Comparison of ENCODE assay signal across 4 worm cellular contexts in the genomic region with DNA sequence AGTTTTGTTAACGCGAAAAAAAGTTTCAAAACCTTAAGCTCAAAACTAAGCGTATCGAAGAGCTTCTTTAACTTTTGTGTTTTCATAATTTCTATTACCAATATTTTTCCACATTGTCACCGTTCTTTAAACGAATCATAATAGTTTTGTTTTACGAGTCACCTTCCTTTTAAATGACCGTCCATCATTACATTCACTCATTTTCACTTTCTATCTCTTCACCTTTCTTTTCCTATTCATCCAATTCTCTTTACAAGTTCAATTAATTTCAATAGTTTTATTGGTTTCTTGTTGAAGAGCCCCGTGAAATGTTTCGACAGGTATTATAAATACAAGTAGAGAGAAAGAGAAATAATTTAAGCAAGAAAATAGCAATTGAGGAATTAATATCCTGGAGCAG.
TF ChIP-seq lines count a peak whose summit lies in the region.

No protein-coding gene starts in this region.

TF ChIP-seq in whole organism, L1 larva, 84 proteins besides CTCF, POLR2A, EP300 and RAD21:
- TF ChIP-seq ces-1 (GFP tag; optimal IDR thresholded peaks at IDR 0.05; lab: Kevin White, UChicago) (no peak), blmp-1 (tag; optimal IDR thresholded peaks at IDR 0.05; lab: Kevin White, UChicago) (peak; percentile 67)

TF ChIP-seq in whole organism, L2 larva, 48 proteins besides CTCF, POLR2A, EP300 and RAD21:
- TF ChIP-seq blmp-1 (tag; optimal IDR thresholded peaks at IDR 0.05; lab: Kevin White, UChicago; ENCODE audit: insufficient read depth): peak; percentile 53
- no peak for TF ChIP-seq sma-9 (GFP tag; optimal IDR thresholded peaks at IDR 0.05; lab: Kevin White, UChicago)
- TF ChIP-seq sma-9 (tag; optimal IDR thresholded peaks at IDR 0.05; lab: Kevin White, UChicago): no peak

TF ChIP-seq in whole organism, L3 larva, 47 proteins besides CTCF, POLR2A, EP300 and RAD21:
- no peak for TF ChIP-seq pqm-1 (tag; optimal IDR thresholded peaks at IDR 0.05; lab: Kevin White, UChicago)
- peak; percentile 35 for TF ChIP-seq nhr-43 (tag; optimal IDR thresholded peaks at IDR 0.05; lab: Kevin White, UChicago; ENCODE audit: poor library complexity, severe bottlenecking)
- no peak for TF ChIP-seq ceh-9 (tag; optimal IDR thresholded peaks at IDR 0.05; lab: Kevin White, UChicago)

TF ChIP-seq in whole organism, L4 larva, 104 proteins besides CTCF, POLR2A, EP300 and RAD21:
- TF ChIP-seq ceh-82 (tag; optimal IDR thresholded peaks at IDR 0.05; lab: Kevin White, UChicago) (peak; percentile 20), cey-2 (tag; optimal IDR thresholded peaks at IDR 0.05; lab: Kevin White, UChicago; ENCODE audit: borderline replicate concordance, insufficient read depth) (no peak), egl-27 (tag; optimal IDR thresholded peaks at IDR 0.05; lab: Kevin White, UChicago) (no peak), ztf-7 (tag; optimal IDR thresholded peaks at IDR 0.05; lab: Kevin White, UChicago) (no peak)
